Fruit fly (Drosophila melanogaster): ENCODE measurements around the gene CG33669.

DNA sequence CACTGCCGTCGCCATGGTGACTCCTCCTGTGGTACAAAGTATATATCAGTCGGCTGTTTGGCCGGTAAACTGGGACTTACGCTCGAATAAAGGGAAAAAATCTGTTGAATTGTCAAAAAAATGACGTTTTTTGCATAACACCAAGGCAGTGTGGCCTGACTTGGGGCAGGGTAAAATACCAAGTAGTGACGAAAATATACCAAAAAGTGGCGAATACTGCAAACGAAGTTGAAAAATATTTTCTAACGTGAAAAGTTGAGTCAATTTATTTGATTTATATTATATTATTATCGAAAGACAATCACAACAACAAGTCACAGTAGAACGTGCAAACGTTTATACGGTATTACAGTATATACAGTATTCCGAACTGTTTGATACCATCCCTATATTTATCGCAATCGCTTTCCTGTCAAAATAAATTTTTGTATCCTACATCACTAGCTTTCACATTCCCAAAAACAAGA is 49.7 kb downstream of the CG33669 start, which contains the start of the genes ND-B16.6 and kdn:
- TF ChIP-seq br (GFP tag; optimal IDR thresholded peaks at IDR 0.05) (no peak), Hr78 (GFP tag; optimal IDR thresholded peaks at IDR 0.05) (no peak), h (GFP tag; optimal IDR thresholded peaks at IDR 0.05) (no peak), pan (optimal IDR thresholded peaks at IDR 0.05) (no peak), Dif (GFP tag; optimal IDR thresholded peaks at IDR 0.05; ENCODE audit: partially characterized antibody) (no peak), lola (GFP tag; optimal IDR thresholded peaks at IDR 0.05) (no peak), psq (GFP tag; optimal IDR thresholded peaks at IDR 0.05) (no peak), tai (GFP tag; optimal IDR thresholded peaks at IDR 0.05) (no peak), rgr (GFP tag; optimal IDR thresholded peaks at IDR 0.05) (no peak), sage (GFP tag; optimal IDR thresholded peaks at IDR 0.05) (no peak)
